Worm (Caenorhabditis elegans) whole organism, early embryonic: ENCODE measurements around the gene F56C3.7.

Experiments
- ceh-36 ChIP-seq: sonication (generic microtip); optimal IDR thresholded peaks from 2 replicates; lab custom pipeline; 2016; ENCODE audit warnings: missing genetic modification characterization, inconsistent platforms, missing compliant biosample characterization
- ets-7 ChIP-seq: sonication (generic microtip); optimal IDR thresholded peaks from 2 replicates; lab custom pipeline; 2016; ENCODE audit warnings: missing genotype, missing genetic modification characterization, missing compliant biosample characterization
- pes-1 ChIP-seq: fragments of 200-800 bp; sonication (Bioruptor generic); IDR thresholded peaks from 2 replicates; pipeline ENCODE4 v1.3.6; 2022; ENCODE audit warnings: missing genetic modification reagents, missing genetic modification characterization, missing compliant biosample characterization
- scrt-1 ChIP-seq: fragments of 200-800 bp; sonication (Bioruptor generic); IDR thresholded peaks from 2 replicates; pipeline ENCODE4 v1.3.6; 2022; ENCODE audit warnings: missing genetic modification characterization, missing compliant biosample characterization

ce11 chrX:1322997-1323396, 47.6 kb downstream of the F56C3.7 start:
- no peak for TF ChIP-seq scrt-1 (GFP tag; lab: Robert Waterston, UW)
- TF ChIP-seq ceh-36 (tag; lab: Kevin White, UChicago) = no peak
- no peak for TF ChIP-seq pes-1
- TF ChIP-seq ets-7 (tag; lab: Kevin White, UChicago) = no peak
